Worm (Caenorhabditis elegans): ENCODE results near the gene C04E7.3.

ce11 chrX:295726-296125 lies 51.3 kb downstream of the C04E7.3 start:
- TF ChIP-seq elt-3 (tag; optimal IDR thresholded peaks at IDR 0.05) = no peak
- no peak for TF ChIP-seq lin-39 (tag; optimal IDR thresholded peaks at IDR 0.05)
- TF ChIP-seq skn-1 (tag; optimal IDR thresholded peaks at IDR 0.05) = no peak
- TF ChIP-seq lsy-12 (tag; optimal IDR thresholded peaks at IDR 0.05) = no peak
- TF ChIP-seq fos-1 (tag; optimal IDR thresholded peaks at IDR 0.05) = no peak
- TF ChIP-seq nhr-12 (tag; optimal IDR thresholded peaks at IDR 0.05) = no peak
- no peak for TF ChIP-seq elt-2 (tag; optimal IDR thresholded peaks at IDR 0.05)
- no peak for TF ChIP-seq nfya-1 (tag; optimal IDR thresholded peaks at IDR 0.05; ENCODE audit: insufficient read depth)
- TF ChIP-seq nhr-11 (tag; optimal IDR thresholded peaks at IDR 0.05) = no peak
- TF ChIP-seq ama-1 (optimal IDR thresholded peaks at IDR 0.05) = no peak
- TF ChIP-seq egl-5 (tag; optimal IDR thresholded peaks at IDR 0.05) = no peak
- no peak for TF ChIP-seq ztf-11 (tag; optimal IDR thresholded peaks at IDR 0.05)
- TF ChIP-seq nhr-237 (tag; optimal IDR thresholded peaks at IDR 0.05) = no peak
- TF ChIP-seq unc-39 (tag; optimal IDR thresholded peaks at IDR 0.05) = no peak
